Fruit fly (Drosophila melanogaster): ENCODE measurements around the gene CG1737.

dm6 chrX:11404247-11404646 lies 53.8 kb downstream of the CG1737 start:
- TF ChIP-seq CG13204 (GFP tag; optimal IDR thresholded peaks at IDR 0.05) (no peak), fd96Ca (GFP tag; IDR thresholded peaks at IDR 0.05) (no peak), CG12605 (GFP tag; IDR thresholded peaks at IDR 0.05) (no peak), D1 (tag; optimal IDR thresholded peaks at IDR 0.05) (no peak)

Measured in whole organism, pupa.